Fruit fly (Drosophila melanogaster) whole organism, embryonic: ENCODE data around the gene Nost.

Experiments
- Aef1 ChIP-seq: fragments of 200-800 bp; sonication (Bioruptor generic); IDR thresholded peaks from 3 replicates; pipeline ENCODE4 v1.3.6; 2022; ENCODE audit warnings: missing biosample characterization, missing genetic modification characterization
- B-H2 ChIP-seq: fragments of 200-800 bp; sonication (Bioruptor generic); optimal IDR thresholded peaks from 2 replicates; lab custom pipeline; 2018; ENCODE audit warnings: missing biosample characterization, mild to moderate bottlenecking, missing genetic modification characterization
- BEAF-32 ChIP-seq: fragments of 200-800 bp; sonication (Bioruptor generic); optimal IDR thresholded peaks from 3 replicates; lab custom pipeline; 2017; ENCODE audit warnings: missing biosample characterization, missing genetic modification characterization, mild to moderate bottlenecking, moderate library complexity, missing genetic modification reagents
- Bdp1 ChIP-seq: fragments of 200-800 bp; sonication (Bioruptor generic); optimal IDR thresholded peaks from 3 replicates; lab custom pipeline; 2016; ENCODE audit warnings: missing biosample characterization, missing genetic modification characterization
- CG10274 ChIP-seq: fragments of 200-800 bp; sonication (Bioruptor generic); optimal IDR thresholded peaks from 3 replicates; lab custom pipeline; 2017; ENCODE audit warnings: missing biosample characterization, mild to moderate bottlenecking, missing genetic modification characterization
- CG10462 ChIP-seq: fragments of 200-800 bp; sonication (Bioruptor generic); optimal IDR thresholded peaks from 2 replicates; lab custom pipeline; 2016; ENCODE audit warnings: missing biosample characterization, missing genetic modification characterization
- CG10565 ChIP-seq: fragments of 200-800 bp; sonication (Bioruptor generic); optimal IDR thresholded peaks from 3 replicates; lab custom pipeline; 2016; ENCODE audit warnings: missing biosample characterization, mild to moderate bottlenecking, missing genetic modification characterization
- CG11085 ChIP-seq: fragments of 200-800 bp; sonication (Bioruptor generic); IDR thresholded peaks from 2 replicates; pipeline ENCODE4 v1.3.6; 2022; ENCODE audit warnings: missing biosample characterization, missing genetic modification characterization
- CG11695 ChIP-seq: fragments of 200-800 bp; sonication (Bioruptor generic); IDR thresholded peaks from 3 replicates; pipeline ENCODE4 v1.3.6; 2022; ENCODE audit warnings: missing biosample characterization, missing genetic modification characterization
- CG12659 ChIP-seq: fragments of 200-800 bp; sonication (Bioruptor generic); optimal IDR thresholded peaks from 3 replicates; lab custom pipeline; 2017; ENCODE audit warnings: mild to moderate bottlenecking, missing biosample characterization, missing genetic modification reagents, missing genetic modification characterization
- CG14667 ChIP-seq: fragments of 200-800 bp; sonication (Bioruptor generic); IDR thresholded peaks from 2 replicates; pipeline ENCODE4 v1.3.6; 2022; ENCODE audit warnings: missing biosample characterization, missing genetic modification characterization
- CG1529 ChIP-seq: fragments of 200-800 bp; sonication (Bioruptor generic); optimal IDR thresholded peaks from 3 replicates; lab custom pipeline; 2018; ENCODE audit warnings: missing biosample characterization, missing genetic modification characterization
- CG1603 ChIP-seq: fragments of 200-800 bp; sonication (Bioruptor generic); optimal IDR thresholded peaks from 2 replicates; lab custom pipeline; 2019; ENCODE audit warnings: missing biosample characterization, mild to moderate bottlenecking, missing genetic modification characterization, moderate library complexity
- CG16813 ChIP-seq: fragments of 200-800 bp; sonication (Bioruptor generic); IDR thresholded peaks from 3 replicates; pipeline ENCODE4 v1.3.6; 2022; ENCODE audit warnings: missing biosample characterization, missing genetic modification characterization; ENCODE audit not compliant: partially characterized antibody
- CG17612 ChIP-seq: fragments of 200-800 bp; sonication (Bioruptor generic); IDR thresholded peaks from 2 replicates; pipeline ENCODE4 v1.3.6; 2022; ENCODE audit warnings: missing biosample characterization, missing genetic modification characterization
- CG2120 ChIP-seq: fragments of 200-800 bp; sonication (Bioruptor generic); optimal IDR thresholded peaks from 3 replicates; lab custom pipeline; 2016; ENCODE audit warnings: missing biosample characterization, missing genetic modification characterization
- CG2678 ChIP-seq: fragments of 200-800 bp; sonication (Bioruptor generic); optimal IDR thresholded peaks from 3 replicates; lab custom pipeline; 2019; ENCODE audit warnings: missing biosample characterization, mild to moderate bottlenecking, missing genetic modification characterization, moderate library complexity
- CG31441 ChIP-seq: fragments of 200-800 bp; sonication (Bioruptor generic); IDR thresholded peaks from 2 replicates; pipeline ENCODE4 v1.3.6; 2022; ENCODE audit warnings: missing biosample characterization, missing genetic modification characterization
- CG4282 ChIP-seq: fragments of 200-800 bp; sonication (Bioruptor generic); optimal IDR thresholded peaks from 2 replicates; lab custom pipeline; 2016; ENCODE audit warnings: missing biosample characterization, missing genetic modification characterization
- CG43689 ChIP-seq: fragments of 200-800 bp; sonication (Bioruptor generic); IDR thresholded peaks from 2 replicates; pipeline ENCODE4 v1.3.6; 2022; ENCODE audit warnings: missing biosample characterization, missing genetic modification characterization
- CG4424 ChIP-seq: fragments of 200-800 bp; sonication (Bioruptor generic); optimal IDR thresholded peaks from 3 replicates; lab custom pipeline; 2016; ENCODE audit warnings: missing biosample characterization, missing genetic modification characterization
- CG6654 ChIP-seq: fragments of 200-800 bp; sonication (Bioruptor generic); optimal IDR thresholded peaks from 2 replicates; lab custom pipeline; 2017; ENCODE audit warnings: missing biosample characterization, mild to moderate bottlenecking, missing genetic modification characterization
- CG7271 ChIP-seq: fragments of 200-800 bp; sonication (Bioruptor generic); optimal IDR thresholded peaks from 2 replicates; lab custom pipeline; 2018; ENCODE audit warnings: missing biosample characterization, mild to moderate bottlenecking, missing genetic modification characterization, moderate library complexity
- CG7372 ChIP-seq: fragments of 200-800 bp; sonication (Bioruptor generic); IDR thresholded peaks from 2 replicates; pipeline ENCODE4 v1.3.6; 2022; ENCODE audit warnings: missing biosample characterization, missing genetic modification characterization
- CG8765 ChIP-seq: fragments of 200-800 bp; sonication (Bioruptor generic); IDR thresholded peaks from 2 replicates; pipeline ENCODE4 v1.3.6; 2022; ENCODE audit warnings: missing biosample characterization, missing genetic modification characterization
- Chrac-16 ChIP-seq: fragments of 200-800 bp; sonication (Bioruptor generic); optimal IDR thresholded peaks from 3 replicates; lab custom pipeline; 2016; ENCODE audit warnings: missing biosample characterization, missing genetic modification characterization
- CkIIα-i1 ChIP-seq: fragments of 200-800 bp; sonication (Bioruptor generic); IDR thresholded peaks from 2 replicates; pipeline ENCODE4 v1.3.6; 2022; ENCODE audit warnings: missing biosample characterization, missing genetic modification characterization
- E2f2 ChIP-seq: fragments of 200-800 bp; sonication (Bioruptor generic); IDR thresholded peaks from 2 replicates; pipeline ENCODE4 v1.3.6; 2022; ENCODE audit warnings: missing biosample characterization, missing genetic modification characterization
- Eip74EF ChIP-seq, 2 experiments: fragments of 200-800 bp in 1 of 2; fragments of >200 bp in 1 of 2; sonication (Bioruptor generic) in 1 of 2; optimal IDR thresholded peaks; 2 replicates each; lab custom pipeline; 2017 to 2019; ENCODE audit warnings: missing biosample characterization in 2 of 2, missing genetic modification characterization in 2 of 2, mild to moderate bottlenecking in 1 of 2, moderate library complexity in 1 of 2
- Fer3 ChIP-seq: fragments of 200-800 bp; sonication (Bioruptor generic); optimal IDR thresholded peaks from 2 replicates; lab custom pipeline; 2018; ENCODE audit warnings: missing biosample characterization, mild to moderate bottlenecking, missing genetic modification characterization, moderate library complexity
- Gsc ChIP-seq: fragments of 200-800 bp; sonication (Bioruptor generic); IDR thresholded peaks from 2 replicates; pipeline ENCODE4 v1.3.6; 2022; ENCODE audit warnings: missing biosample characterization, missing genetic modification characterization
- HHEX ChIP-seq: fragments of 200-800 bp; sonication (Bioruptor generic); optimal IDR thresholded peaks from 3 replicates; lab custom pipeline; 2017; ENCODE audit warnings: missing biosample characterization, mild to moderate bottlenecking, missing genetic modification characterization, missing genetic modification reagents
- HLH54F ChIP-seq: fragments of 200-800 bp; sonication (Bioruptor generic); optimal IDR thresholded peaks from 3 replicates; lab custom pipeline; 2016; ENCODE audit warnings: missing biosample characterization, missing genetic modification characterization
- Jarid2 ChIP-seq: fragments of 200-800 bp; sonication (Bioruptor generic); optimal IDR thresholded peaks from 3 replicates; lab custom pipeline; 2017; ENCODE audit warnings: mild to moderate bottlenecking, missing biosample characterization, missing genetic modification reagents, missing genetic modification characterization
- NC2β ChIP-seq: fragments of 200-800 bp; sonication (Bioruptor generic); optimal IDR thresholded peaks from 2 replicates; lab custom pipeline; 2016; ENCODE audit warnings: missing biosample characterization, missing genetic modification characterization
- NK7.1 ChIP-seq: fragments of 200-800 bp; sonication (Bioruptor generic); optimal IDR thresholded peaks from 3 replicates; lab custom pipeline; 2016; ENCODE audit warnings: missing biosample characterization, missing genetic modification characterization
- Oli ChIP-seq: fragments of 200-800 bp; sonication (Bioruptor generic); optimal IDR thresholded peaks from 2 replicates; lab custom pipeline; 2018; ENCODE audit warnings: missing biosample characterization, mild to moderate bottlenecking, missing genetic modification characterization, moderate library complexity
- Optix ChIP-seq: fragments of 200-800 bp; sonication (Bioruptor generic); IDR thresholded peaks from 3 replicates; pipeline ENCODE4 v1.3.6; 2022; ENCODE audit warnings: missing biosample characterization, missing genetic modification characterization
- PHDP ChIP-seq: fragments of 200-800 bp; sonication (Bioruptor generic); optimal IDR thresholded peaks from 3 replicates; lab custom pipeline; 2018; ENCODE audit warnings: missing biosample characterization, mild to moderate bottlenecking, missing genetic modification characterization, moderate library complexity
- Ptx1 ChIP-seq: fragments of 200-800 bp; sonication (Bioruptor generic); IDR thresholded peaks from 2 replicates; pipeline ENCODE4 v1.3.6; 2022; ENCODE audit warnings: missing biosample characterization, missing genetic modification characterization
- Side ChIP-seq: fragments of 200-800 bp; sonication (Bioruptor generic); optimal IDR thresholded peaks from 2 replicates; lab custom pipeline; 2016; ENCODE audit warnings: missing biosample characterization, missing genetic modification characterization
- Usf ChIP-seq: fragments of 200-800 bp; sonication (Bioruptor generic); optimal IDR thresholded peaks from 2 replicates; lab custom pipeline; 2017; ENCODE audit warnings: missing genotype, missing biosample characterization, missing genetic modification characterization
- dimm ChIP-seq: fragments of 200-800 bp; sonication (Bioruptor generic); IDR thresholded peaks from 2 replicates; pipeline ENCODE4 v1.3.6; 2022; ENCODE audit warnings: missing biosample characterization, missing genetic modification characterization
- ewg ChIP-seq: fragments of 200-800 bp; sonication (Bioruptor generic); optimal IDR thresholded peaks from 3 replicates; lab custom pipeline; 2017; ENCODE audit warnings: mild to moderate bottlenecking, missing biosample characterization, missing genetic modification reagents, missing genetic modification characterization
- grau ChIP-seq: fragments of 200-800 bp; optimal IDR thresholded peaks from 3 replicates; lab custom pipeline; 2019; ENCODE audit warnings: missing biosample characterization, mild to moderate bottlenecking, missing genetic modification characterization, moderate library complexity
- jing ChIP-seq: fragments of 200-800 bp; sonication (Bioruptor generic); optimal IDR thresholded peaks from 2 replicates; lab custom pipeline; 2018; ENCODE audit warnings: missing biosample characterization, mild to moderate bottlenecking, missing genetic modification characterization
- lola ChIP-seq, 3 experiments: fragments of >200 bp in 2 of 3; fragments of 200-800 bp in 1 of 3; sonication (Bioruptor generic) in 1 of 3; optimal IDR thresholded peaks; 2 replicates each; lab custom pipeline; 2017 to 2019; ENCODE audit warnings: missing biosample characterization in 3 of 3, missing genetic modification characterization in 3 of 3, mild to moderate bottlenecking in 1 of 3, moderate library complexity in 1 of 3
- maf-S ChIP-seq: fragments of 200-800 bp; sonication (Bioruptor generic); optimal IDR thresholded peaks from 2 replicates; lab custom pipeline; 2016; ENCODE audit warnings: missing biosample characterization, missing genetic modification characterization
- pho ChIP-seq: fragments of 200-800 bp; sonication (Bioruptor generic); optimal IDR thresholded peaks from 2 replicates; lab custom pipeline; 2016; ENCODE audit warnings: missing biosample characterization, missing genetic modification characterization
- sqz ChIP-seq: fragments of 200-800 bp; sonication (Bioruptor generic); optimal IDR thresholded peaks from 3 replicates; lab custom pipeline; 2018; ENCODE audit warnings: missing biosample characterization, mild to moderate bottlenecking, missing genetic modification characterization
- tgo ChIP-seq: fragments of 200-800 bp; sonication (Bioruptor generic); IDR thresholded peaks from 3 replicates; pipeline ENCODE4 v1.3.6; 2022; ENCODE audit warnings: missing biosample characterization, missing genetic modification characterization
- tna ChIP-seq: fragments of 200-800 bp; sonication (Bioruptor generic); IDR thresholded peaks from 2 replicates; pipeline ENCODE4 v1.3.6; 2022; ENCODE audit warnings: missing biosample characterization, missing genetic modification characterization; ENCODE audit not compliant: partially characterized antibody

Nost gene

DNA sequence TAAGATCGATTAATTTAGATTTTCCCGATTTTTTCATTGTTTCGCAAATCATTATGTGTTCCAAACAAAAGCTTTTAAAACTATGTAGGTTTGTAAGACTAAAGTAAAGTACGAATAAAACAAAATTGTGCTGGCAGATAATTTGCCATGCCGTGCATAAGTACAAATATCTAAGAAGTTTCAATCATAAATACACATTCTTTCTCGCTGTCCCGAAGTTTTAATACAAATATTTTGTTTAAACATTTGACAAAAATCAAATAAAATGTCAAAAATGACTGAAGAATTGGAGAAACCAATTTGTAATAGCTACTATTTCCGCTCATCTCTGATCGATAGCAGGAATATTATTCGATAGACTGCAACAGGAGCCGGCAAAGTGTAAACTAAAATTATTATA lies 52.6 kb downstream of the Nost start, which contains the start of gene APC4 (continued):
- TF ChIP-seq Eip74EF (GFP tag; optimal IDR thresholded peaks at IDR 0.05; lab: Kevin White, UChicago) (no peak), CkIIα-i1 (GFP tag; lab: Robert Waterston, UW) (no peak), CG4282 (GFP tag; lab: Kevin White, UChicago) (no peak), CG11695 (GFP tag; lab: Robert Waterston, UW) (no peak), Aef1 (GFP tag; lab: Robert Waterston, UW) (no peak), NC2β (no peak), CG1603 (no peak), PHDP (tag; lab: Kevin White, UChicago) (peak; percentile 2), jing (GFP tag; lab: Kevin White, UChicago) (no peak), CG31441 (GFP tag; lab: Robert Waterston, UW) (no peak), CG1529 (GFP tag; lab: Kevin White, UChicago) (no peak), CG7372 (GFP tag; lab: Robert Waterston, UW) (no peak), CG16813 (GFP tag; lab: Robert Waterston, UW) (no peak), ewg (GFP tag; lab: Kevin White, UChicago) (no peak), HLH54F (GFP tag; lab: Kevin White, UChicago) (no peak), BEAF-32 (GFP tag; lab: Kevin White, UChicago) (peak; percentile 47), Optix (no peak), CG11085 (GFP tag; lab: Robert Waterston, UW) (no peak), Jarid2 (GFP tag; lab: Kevin White, UChicago) (no peak), HHEX (GFP tag; lab: Kevin White, UChicago) (no peak), NK7.1 (GFP tag; lab: Kevin White, UChicago) (no peak), CG6654 (GFP tag; lab: Kevin White, UChicago) (no peak), CG4424 (GFP tag; lab: Kevin White, UChicago) (peak; percentile 26), Ptx1 (GFP tag; lab: Robert Waterston, UW) (peak; percentile 18; the same call in 1 of the 2 replicates), CG43689 (GFP tag; lab: Robert Waterston, UW) (no peak), CG7271 (tag; lab: Kevin White, UChicago) (no peak), pho (GFP tag; lab: Kevin White, UChicago) (peak; percentile 24), CG8765 (GFP tag; lab: Robert Waterston, UW) (no peak), dimm (GFP tag; lab: Robert Waterston, UW) (no peak), CG2120 (peak; percentile 56), CG10565 (GFP tag; lab: Kevin White, UChicago) (no peak), CG14667 (no peak), Fer3 (tag; lab: Kevin White, UChicago) (peak; percentile 0), Side (no peak), CG2678 (tag; lab: Kevin White, UChicago) (peak; percentile 54), B-H2 (GFP tag; lab: Kevin White, UChicago) (no peak), CG10462 (no peak), CG12659 (peak; percentile 49), CG10274 (GFP tag; lab: Kevin White, UChicago) (no peak), maf-S (GFP tag; lab: Kevin White, UChicago) (no peak), E2f2 (GFP tag; lab: Robert Waterston, UW) (0 out of 2 replicates have a peak, but pooled peaks have one; percentile 23), tna (GFP tag; lab: Robert Waterston, UW) (no peak), Bdp1 (GFP tag; lab: Kevin White, UChicago) (no peak), Gsc (GFP tag; lab: Robert Waterston, UW) (no peak), tgo (GFP tag; lab: Robert Waterston, UW) (no peak), grau (tag; lab: Kevin White, UChicago) (peak; percentile 48), Usf (GFP tag; lab: Kevin White, UChicago) (no peak), CG17612 (no peak), Chrac-16 (GFP tag; lab: Kevin White, UChicago) (no peak), sqz (GFP tag; lab: Kevin White, UChicago) (no peak), Oli (tag; lab: Kevin White, UChicago) (peak; percentile 29), lola (GFP tag; optimal IDR thresholded peaks at IDR 0.05; lab: Kevin White, UChicago) (peak in 1 of 3 experiments; percentile 48)
